Worm (Caenorhabditis elegans) whole organism, late embryonic: ENCODE measurements around the gene rpl-32.

Experiments
- Y22D7AL.16 ChIP-seq: sonication (generic microtip); optimal IDR thresholded peaks from 2 replicates; lab custom pipeline; 2016; ENCODE audit warnings: missing genetic modification characterization, missing compliant biosample characterization
- ceh-14 ChIP-seq: sonication (generic microtip); optimal IDR thresholded peaks from 2 replicates; lab custom pipeline; 2016; ENCODE audit warnings: missing genotype, missing genetic modification characterization, missing compliant biosample characterization
- ceh-22 ChIP-seq: sonication (generic microtip); optimal IDR thresholded peaks from 2 replicates; lab custom pipeline; 2017; ENCODE audit warnings: missing biosample characterization, missing genetic modification characterization
- hlh-13 ChIP-seq: fragments of 200-800 bp; sonication (Bioruptor generic); optimal IDR thresholded peaks from 2 replicates; lab custom pipeline; 2018; ENCODE audit warnings: mild to moderate bottlenecking, missing genetic modification characterization, missing compliant biosample characterization
- nhr-11 ChIP-seq: fragments of 150-350 bp; optimal IDR thresholded peaks from 2 replicates; lab custom pipeline; 2014; ENCODE audit warnings: missing biosample characterization, missing genetic modification characterization
- pha-2 ChIP-seq: sonication (generic microtip); optimal IDR thresholded peaks from 2 replicates; lab custom pipeline; 2017; ENCODE audit warnings: mild to moderate bottlenecking, missing genetic modification characterization, missing compliant biosample characterization
- ref-2 ChIP-seq: sonication (generic microtip); optimal IDR thresholded peaks from 2 replicates; lab custom pipeline; 2016; ENCODE audit warnings: missing genetic modification characterization, missing compliant biosample characterization

DNA sequence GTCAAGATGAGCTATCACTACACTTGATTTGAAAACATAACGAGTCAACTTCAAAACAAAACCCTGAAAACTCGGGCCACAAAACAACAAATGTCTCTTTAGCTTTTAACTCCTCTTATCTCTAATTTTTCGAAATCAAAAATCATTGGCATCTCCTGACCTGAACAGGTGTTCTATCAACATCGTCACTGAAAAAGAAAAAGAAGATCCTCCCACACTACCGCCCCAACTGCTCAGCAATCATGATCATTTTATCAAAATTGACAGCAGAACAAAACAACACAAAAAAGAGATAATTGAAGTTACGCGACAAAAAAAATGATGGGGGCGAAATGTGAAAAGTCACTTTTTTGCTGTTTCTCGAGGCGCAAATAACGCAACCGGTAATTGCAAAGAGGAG lies 21.5 kb upstream of the rpl-32 start:
- TF ChIP-seq ceh-14 (tag; lab: Kevin White, UChicago) (no peak), ref-2 (tag; lab: Kevin White, UChicago) (no peak), pha-2 (no peak), ceh-22 (tag; lab: Kevin White, UChicago) (no peak), nhr-11 (tag; lab: Kevin White, UChicago) (no peak), Y22D7AL.16 (tag; lab: Kevin White, UChicago) (no peak), hlh-13 (GFP tag; lab: Kevin White, UChicago) (no peak)
